Worm (Caenorhabditis elegans): ENCODE results near the gene hrpk-2.

- TF ChIP-seq nhr-76 (tag; optimal IDR thresholded peaks at IDR 0.05), result no peak
- TF ChIP-seq hif-1 (tag; optimal IDR thresholded peaks at IDR 0.05), result no peak
- no peak for TF ChIP-seq nhr-11 (tag; optimal IDR thresholded peaks at IDR 0.05)
- no peak for TF ChIP-seq ztf-11 (tag; optimal IDR thresholded peaks at IDR 0.05)
- TF ChIP-seq unc-62 (GFP tag; optimal IDR thresholded peaks at IDR 0.05 in 1 of 2), result no peak
- no peak for TF ChIP-seq unc-62 (tag; optimal IDR thresholded peaks at IDR 0.05)
Measured at ce11 chrIII:7941417-7941816, 45.5 kb upstream of the hrpk-2 start, which contains the start of gene kle-2.
